Worm (Caenorhabditis elegans) whole organism, early embryonic: ENCODE data around the gene col-123.

Experiments used
- aly-1 ChIP-seq: sonication (generic microtip); optimal IDR thresholded peaks from 2 replicates; lab custom pipeline; 2016; ENCODE audit warnings: missing genetic modification characterization, missing compliant biosample characterization
- ama-1 ChIP-seq: fragments of 150-350 bp; optimal IDR thresholded peaks from 2 replicates; lab custom pipeline; 2014
- ceh-13 ChIP-seq: fragments of 200-800 bp; sonication (Bioruptor generic); optimal IDR thresholded peaks from 2 replicates; lab custom pipeline; 2018; ENCODE audit warnings: mild to moderate bottlenecking, missing genetic modification characterization, missing compliant biosample characterization
- ets-7 ChIP-seq: sonication (generic microtip); optimal IDR thresholded peaks from 2 replicates; lab custom pipeline; 2016; ENCODE audit warnings: missing genotype, missing genetic modification characterization, missing compliant biosample characterization
- flt-1 ChIP-seq: fragments of 200-800 bp; sonication (Bioruptor generic); IDR thresholded peaks from 2 replicates; pipeline ENCODE4 v1.3.6; 2022; ENCODE audit warnings: missing genetic modification characterization, missing compliant biosample characterization
- sea-1 ChIP-seq: fragments of 200-800 bp; sonication (Bioruptor generic); conservative IDR thresholded peaks from 2 replicates; pipeline ENCODE4 v1.3.6; 2022; ENCODE audit warnings: missing genetic modification characterization, missing compliant biosample characterization
- tbx-11 ChIP-seq: fragments of 200-800 bp; sonication (Bioruptor generic); IDR thresholded peaks from 2 replicates; pipeline ENCODE4 v1.3.6; 2022; ENCODE audit warnings: missing genetic modification characterization, missing compliant biosample characterization
- tbx-37 ChIP-seq: fragments of 200-800 bp; sonication (Bioruptor generic); conservative IDR thresholded peaks from 2 replicates; pipeline ENCODE4 v1.3.6; 2022; ENCODE audit warnings: missing genetic modification reagents, missing genetic modification characterization, missing compliant biosample characterization

DNA sequence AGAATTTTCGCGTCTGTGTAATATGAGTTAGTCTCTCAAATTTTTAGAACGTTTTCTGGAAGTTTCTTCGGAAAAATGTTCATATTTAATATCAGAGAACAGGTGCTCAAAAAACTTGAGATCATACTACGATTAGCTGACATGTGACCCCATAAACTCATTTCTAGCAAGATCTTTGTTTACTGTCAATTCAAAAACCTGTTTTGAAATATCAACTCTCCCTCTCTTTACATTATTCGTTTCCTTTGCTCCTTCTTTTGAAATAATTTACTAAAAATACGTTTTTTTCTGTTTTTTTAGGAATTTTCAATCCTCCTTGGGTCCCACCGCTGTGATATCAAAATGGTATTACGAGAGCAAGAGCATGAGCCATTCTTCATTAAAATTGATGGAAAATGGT, 22.6 kb upstream of the col-123 start, which contains the start of gene fat-4:
- TF ChIP-seq ama-1 (no peak), tbx-11 (GFP tag; lab: Robert Waterston, UW) (no peak), aly-1 (tag; lab: Kevin White, UChicago) (no peak), flt-1 (GFP tag; lab: Robert Waterston, UW) (no peak), sea-1 (GFP tag; lab: Robert Waterston, UW) (no peak), ceh-13 (GFP tag; lab: Kevin White, UChicago) (no peak), ets-7 (tag; lab: Kevin White, UChicago) (no peak), tbx-37 (GFP tag; lab: Robert Waterston, UW) (no peak)
